Worm (Caenorhabditis elegans): ENCODE results near the gene str-116.
A peak's percentile ranks its signal among the peaks of the same experiment; 100 is the strongest.

str-116 gene

ce11 chrV:11234350-11234749, 32.4 kb upstream of the str-116 start, which contains the start of gene T19B10.5:
TSS of gene T19B10.5 (plus strand) at chrV:11234650.
- no peak for TF ChIP-seq T07F8.4 (tag; optimal IDR thresholded peaks at IDR 0.05)

- peak; percentile 81 for TF ChIP-seq nhr-80 (tag; optimal IDR thresholded peaks at IDR 0.05)
- no peak for TF ChIP-seq F37B4.10 (GFP tag; IDR thresholded peaks at IDR 0.05)
- no peak for TF ChIP-seq lsl-1 (GFP tag; optimal IDR thresholded peaks at IDR 0.05)
- TF ChIP-seq ets-4 (GFP tag; optimal IDR thresholded peaks at IDR 0.05): peak; percentile 14
- TF ChIP-seq repo-1 (tag; optimal IDR thresholded peaks at IDR 0.05): no peak
Observed at ce11 chrV:11235876-11236275, 30.9 kb upstream of the str-116 start.

- peak; percentile 35 for TF ChIP-seq hrde-1 (tag; optimal IDR thresholded peaks at IDR 0.05; ENCODE audit: borderline replicate concordance)
- TF ChIP-seq B0019.2 (GFP tag; conservative IDR thresholded peaks at IDR 0.05): peak; percentile 69
- TF ChIP-seq ztf-22 (GFP tag; optimal IDR thresholded peaks at IDR 0.05): no peak
- no peak for TF ChIP-seq pha-4 (tag; optimal IDR thresholded peaks at IDR 0.05)
- TF ChIP-seq sea-2 (GFP tag; IDR thresholded peaks at IDR 0.05): no peak
- TF ChIP-seq lsy-27 (tag; optimal IDR thresholded peaks at IDR 0.05; ENCODE audit: borderline replicate concordance, insufficient read depth): no peak
- peak; percentile 81 for TF ChIP-seq lsl-1 (GFP tag; optimal IDR thresholded peaks at IDR 0.05)
- TF ChIP-seq F39B2.1 (GFP tag; IDR thresholded peaks at IDR 0.05): peak; percentile 67; the same call in 1 of the 2 replicates
- no peak for TF ChIP-seq cebp-2 (GFP tag; IDR thresholded peaks at IDR 0.05)
- peak; percentile 95 for TF ChIP-seq dox-1 (GFP tag; IDR thresholded peaks at IDR 0.05)
- TF ChIP-seq ztf-3 (GFP tag; optimal IDR thresholded peaks at IDR 0.05): no peak
- TF ChIP-seq nhr-90 (tag; optimal IDR thresholded peaks at IDR 0.05): no peak
- TF ChIP-seq bed-2 (GFP tag; IDR thresholded peaks at IDR 0.05): 0 out of 2 replicates have a peak, but pooled peaks have one; percentile 62
- no peak for TF ChIP-seq lin-40 (tag; optimal IDR thresholded peaks at IDR 0.05)
- no peak for TF ChIP-seq mel-28 (tag; optimal IDR thresholded peaks at IDR 0.05; ENCODE audit: borderline replicate concordance)
- TF ChIP-seq mxl-1 (tag; optimal IDR thresholded peaks at IDR 0.05): no peak
- TF ChIP-seq hlh-26 (GFP tag; conservative IDR thresholded peaks at IDR 0.05): no peak
- TF ChIP-seq Y95B8A.8 (GFP tag; IDR thresholded peaks at IDR 0.05): peak; percentile 81
- no peak for TF ChIP-seq akir-1 (GFP tag; optimal IDR thresholded peaks at IDR 0.05)
- TF ChIP-seq die-1 (tag; optimal IDR thresholded peaks at IDR 0.05): peak; percentile 72
- no peak for TF ChIP-seq bed-1 (GFP tag; IDR thresholded peaks at IDR 0.05)
- TF ChIP-seq chd-7 (tag; optimal IDR thresholded peaks at IDR 0.05): no peak
- peak; percentile 92 for TF ChIP-seq B0336.3 (GFP tag; IDR thresholded peaks at IDR 0.05)
- TF ChIP-seq F10E7.11 (tag; optimal IDR thresholded peaks at IDR 0.05): no peak
- no peak for TF ChIP-seq nhr-179 (tag; optimal IDR thresholded peaks at IDR 0.05)
- TF ChIP-seq ztf-18 (tag; optimal IDR thresholded peaks at IDR 0.05): peak; percentile 67
- TF ChIP-seq ztf-25 (GFP tag; IDR thresholded peaks at IDR 0.05): peak; percentile 86
- TF ChIP-seq Y56A3A.18 (GFP tag; IDR thresholded peaks at IDR 0.05): no peak
- no peak for TF ChIP-seq madf-10 (tag; optimal IDR thresholded peaks at IDR 0.05)
- peak; percentile 60; the same call in 1 of the 2 replicates for TF ChIP-seq attf-3 (GFP tag; conservative IDR thresholded peaks at IDR 0.05)
- TF ChIP-seq nfya-2 (GFP tag; IDR thresholded peaks at IDR 0.05): no peak
- no peak for TF ChIP-seq somi-1 (GFP tag; optimal IDR thresholded peaks at IDR 0.05)
- peak; percentile 93 for TF ChIP-seq madf-8 (GFP tag; conservative IDR thresholded peaks at IDR 0.05)
- TF ChIP-seq snpc-4 (GFP tag; optimal IDR thresholded peaks at IDR 0.05): peak; percentile 45
- peak; percentile 38 to 79 (median 64) for TF ChIP-seq snpc-4 (tag; optimal IDR thresholded peaks at IDR 0.05)
- peak; percentile 60 for TF ChIP-seq pbrm-1 (GFP tag; IDR thresholded peaks at IDR 0.05)
- TF ChIP-seq madf-3 (GFP tag; IDR thresholded peaks at IDR 0.05): peak; percentile 92
- no peak for TF ChIP-seq Y53F4B.3 (GFP tag; IDR thresholded peaks at IDR 0.05)
- peak; percentile 84 for TF ChIP-seq attf-5 (GFP tag; optimal IDR thresholded peaks at IDR 0.05)
- TF ChIP-seq ekl-4 (GFP tag; IDR thresholded peaks at IDR 0.05): peak; percentile 84
Observed at ce11 chrV:11239187-11239725, 27.5 kb upstream of the str-116 start, which contains the start of the genes dvc-1 and ima-1. TSS of gene dvc-1 (minus strand) at chrV:11239331. TSS of gene ima-1 (plus strand) at chrV:11239675.
